Fruit fly (Drosophila melanogaster) whole organism, embryonic: ENCODE data around the gene NELF-B.
A peak's percentile ranks its signal among the peaks of the same experiment; 100 is the strongest.

Experiments
- Abd-B ChIP-seq: fragments of 200-800 bp; sonication (Bioruptor generic); optimal IDR thresholded peaks from 2 replicates; lab custom pipeline; 2018; ENCODE audit warnings: missing biosample characterization, mild to moderate bottlenecking, missing genetic modification characterization, moderate library complexity
- Atf3 ChIP-seq: fragments of 200-800 bp; sonication (Bioruptor generic); optimal IDR thresholded peaks from 3 replicates; lab custom pipeline; 2016; ENCODE audit warnings: missing biosample characterization, missing genetic modification characterization
- Awh ChIP-seq: fragments of 200-800 bp; sonication (Bioruptor generic); IDR thresholded peaks from 2 replicates; pipeline ENCODE4, ENCODE4 v1.3.6; 2022; ENCODE audit warnings: missing biosample characterization, missing genetic modification characterization
- CG10147 ChIP-seq: fragments of 200-800 bp; sonication (Bioruptor generic); optimal IDR thresholded peaks from 2 replicates; lab custom pipeline; 2019; ENCODE audit warnings: missing biosample characterization, mild to moderate bottlenecking, missing genetic modification characterization, moderate library complexity
- CG12071 ChIP-seq: fragments of 200-800 bp; sonication (Bioruptor generic); optimal IDR thresholded peaks from 3 replicates; lab custom pipeline; 2018; ENCODE audit warnings: missing biosample characterization, mild to moderate bottlenecking, missing genetic modification characterization
- CG13123 ChIP-seq: fragments of 200-800 bp; sonication (Bioruptor generic); optimal IDR thresholded peaks from 2 replicates; lab custom pipeline; 2016; ENCODE audit warnings: missing biosample characterization, missing genetic modification characterization
- CG14050 ChIP-seq: fragments of 200-800 bp; sonication (Bioruptor generic); IDR thresholded peaks from 3 replicates; pipeline ENCODE4 v1.3.6; 2022; ENCODE audit warnings: missing biosample characterization, missing genetic modification characterization
- CG15269 ChIP-seq: fragments of 200-800 bp; sonication (Bioruptor generic); optimal IDR thresholded peaks from 2 replicates; lab custom pipeline; 2018; ENCODE audit warnings: missing biosample characterization, mild to moderate bottlenecking, missing genetic modification characterization, moderate library complexity
- CG15479 ChIP-seq: fragments of 200-800 bp; sonication (Bioruptor generic); optimal IDR thresholded peaks from 3 replicates; lab custom pipeline; 2019; ENCODE audit warnings: missing biosample characterization, mild to moderate bottlenecking, missing genetic modification characterization, moderate library complexity
- CG15514 ChIP-seq: fragments of 200-800 bp; sonication (Bioruptor generic); optimal IDR thresholded peaks from 3 replicates; lab custom pipeline; 2017; ENCODE audit warnings: missing biosample characterization, missing genetic modification characterization, mild to moderate bottlenecking, moderate library complexity, missing genetic modification reagents
- CG18599 ChIP-seq: fragments of 200-800 bp; sonication (Bioruptor generic); optimal IDR thresholded peaks from 3 replicates; lab custom pipeline; 2017; ENCODE audit warnings: missing biosample characterization, missing genetic modification characterization, mild to moderate bottlenecking, moderate library complexity, missing genetic modification reagents
- CG2678 ChIP-seq: fragments of 200-800 bp; sonication (Bioruptor generic); optimal IDR thresholded peaks from 3 replicates; lab custom pipeline; 2019; ENCODE audit warnings: missing biosample characterization, mild to moderate bottlenecking, missing genetic modification characterization, moderate library complexity
- CG30431 ChIP-seq: fragments of 200-800 bp; sonication (Bioruptor generic); optimal IDR thresholded peaks from 2 replicates; lab custom pipeline; 2017; ENCODE audit warnings: missing biosample characterization, missing genetic modification characterization
- CG31224 ChIP-seq: fragments of 200-800 bp; sonication (Bioruptor generic); IDR thresholded peaks from 2 replicates; pipeline ENCODE4 v1.3.6; 2022; ENCODE audit warnings: missing biosample characterization, missing genetic modification characterization
- CG3163 ChIP-seq: fragments of 200-800 bp; sonication (Bioruptor generic); optimal IDR thresholded peaks from 3 replicates; lab custom pipeline; 2016; ENCODE audit warnings: missing biosample characterization, missing genetic modification characterization
- CG33557 ChIP-seq: fragments of 200-800 bp; sonication (Bioruptor generic); optimal IDR thresholded peaks from 2 replicates; lab custom pipeline; 2019; ENCODE audit warnings: missing biosample characterization, mild to moderate bottlenecking, missing genetic modification characterization, moderate library complexity
- CG42726 ChIP-seq: fragments of 200-800 bp; sonication (Bioruptor generic); IDR thresholded peaks from 2 replicates; pipeline ENCODE4 v1.3.6; 2022; ENCODE audit warnings: missing biosample characterization, missing genetic modification characterization; ENCODE audit not compliant: partially characterized antibody
- CG8089 ChIP-seq: fragments of 200-800 bp; sonication (Bioruptor generic); optimal IDR thresholded peaks from 3 replicates; lab custom pipeline; 2016; ENCODE audit warnings: missing biosample characterization, missing genetic modification characterization
- CG9876 ChIP-seq: fragments of 200-800 bp; sonication (Bioruptor generic); optimal IDR thresholded peaks from 2 replicates; lab custom pipeline; 2016; ENCODE audit warnings: missing biosample characterization, missing genetic modification characterization
- Gsc ChIP-seq: fragments of 200-800 bp; sonication (Bioruptor generic); IDR thresholded peaks from 2 replicates; pipeline ENCODE4 v1.3.6; 2022; ENCODE audit warnings: missing biosample characterization, missing genetic modification characterization
- Hey ChIP-seq: fragments of 200-800 bp; sonication (Bioruptor generic); optimal IDR thresholded peaks from 3 replicates; lab custom pipeline; 2018; ENCODE audit warnings: missing biosample characterization, mild to moderate bottlenecking, missing genetic modification characterization
- Hmx ChIP-seq: fragments of 200-800 bp; sonication (Bioruptor generic); optimal IDR thresholded peaks from 2 replicates; lab custom pipeline; 2016; ENCODE audit warnings: missing biosample characterization, missing genetic modification characterization
- Hr3 ChIP-seq: fragments of 200-800 bp; sonication (Bioruptor generic); optimal IDR thresholded peaks from 3 replicates; lab custom pipeline; 2016; ENCODE audit warnings: missing biosample characterization, missing genetic modification characterization
- Myb ChIP-seq: fragments of 200-800 bp; sonication (Bioruptor generic); optimal IDR thresholded peaks from 2 replicates; lab custom pipeline; 2016; ENCODE audit warnings: missing biosample characterization, missing genetic modification characterization
- NfI ChIP-seq: fragments of 200-800 bp; sonication (Bioruptor generic); optimal IDR thresholded peaks from 3 replicates; lab custom pipeline; 2018; ENCODE audit warnings: missing biosample characterization, mild to moderate bottlenecking, missing genetic modification characterization, moderate library complexity
- Scr ChIP-seq: fragments of 200-800 bp; sonication (Bioruptor generic); IDR thresholded peaks from 2 replicates; pipeline ENCODE4 v1.3.6; 2022; ENCODE audit warnings: missing biosample characterization, missing genetic modification characterization; ENCODE audit not compliant: partially characterized antibody
- Six4 ChIP-seq: fragments of 200-800 bp; sonication (Bioruptor generic); optimal IDR thresholded peaks from 2 replicates; lab custom pipeline; 2016; ENCODE audit warnings: missing biosample characterization, missing genetic modification characterization
- ab ChIP-seq: fragments of 200-800 bp; sonication (Bioruptor generic); optimal IDR thresholded peaks from 2 replicates; lab custom pipeline; 2016; ENCODE audit warnings: missing biosample characterization, missing genetic modification characterization
- amos ChIP-seq: fragments of 200-800 bp; sonication (Bioruptor generic); IDR thresholded peaks from 2 replicates; pipeline ENCODE4 v1.3.6; 2022; ENCODE audit warnings: missing biosample characterization, missing genetic modification characterization; ENCODE audit not compliant: partially characterized antibody
- bowl ChIP-seq: fragments of 200-800 bp; sonication (Bioruptor generic); IDR thresholded peaks from 2 replicates; pipeline ENCODE4 v1.3.6; 2022; ENCODE audit warnings: missing biosample characterization, missing genetic modification characterization
- caup ChIP-seq: fragments of 200-800 bp; sonication (Bioruptor generic); optimal IDR thresholded peaks from 3 replicates; lab custom pipeline; 2017; ENCODE audit warnings: missing biosample characterization, mild to moderate bottlenecking, missing genetic modification characterization, moderate library complexity; ENCODE audit not compliant: severe bottlenecking
- dan ChIP-seq: fragments of 200-800 bp; sonication (Bioruptor generic); IDR thresholded peaks from 2 replicates; pipeline ENCODE4 v1.3.6; 2022; ENCODE audit warnings: missing biosample characterization, missing genetic modification characterization
- ewg ChIP-seq: fragments of 200-800 bp; sonication (Bioruptor generic); optimal IDR thresholded peaks from 3 replicates; lab custom pipeline; 2017; ENCODE audit warnings: mild to moderate bottlenecking, missing biosample characterization, missing genetic modification reagents, missing genetic modification characterization
- eyg ChIP-seq: fragments of 200-800 bp; sonication (Bioruptor generic); optimal IDR thresholded peaks from 3 replicates; lab custom pipeline; 2016; ENCODE audit warnings: missing biosample characterization, missing genetic modification characterization
- gce ChIP-seq: fragments of 200-800 bp; sonication (Bioruptor generic); IDR thresholded peaks from 3 replicates; pipeline ENCODE4 v1.3.6; 2022; ENCODE audit warnings: missing biosample characterization, missing genetic modification characterization
- gcm ChIP-seq: fragments of 200-800 bp; sonication (Bioruptor generic); optimal IDR thresholded peaks from 2 replicates; lab custom pipeline; 2019; ENCODE audit warnings: missing biosample characterization, mild to moderate bottlenecking, missing genetic modification characterization, moderate library complexity
- grau ChIP-seq: fragments of 200-800 bp; optimal IDR thresholded peaks from 3 replicates; lab custom pipeline; 2019; ENCODE audit warnings: missing biosample characterization, mild to moderate bottlenecking, missing genetic modification characterization, moderate library complexity
- jumu ChIP-seq: fragments of 200-800 bp; sonication (Bioruptor generic); optimal IDR thresholded peaks from 3 replicates; lab custom pipeline; 2016; ENCODE audit warnings: missing biosample characterization, missing genetic modification characterization
- lab ChIP-seq: fragments of 200-800 bp; sonication (Bioruptor generic); optimal IDR thresholded peaks from 3 replicates; lab custom pipeline; 2017; ENCODE audit warnings: missing biosample characterization, missing genetic modification characterization, mild to moderate bottlenecking, moderate library complexity, missing genetic modification reagents
- otp ChIP-seq: fragments of 200-800 bp; sonication (Bioruptor generic); IDR thresholded peaks from 3 replicates; pipeline ENCODE4, ENCODE4 v1.3.6; 2022; ENCODE audit warnings: missing biosample characterization, missing genetic modification characterization
- row ChIP-seq: fragments of 200-800 bp; sonication (Bioruptor generic); IDR thresholded peaks from 3 replicates; pipeline ENCODE4 v1.3.6; 2022; ENCODE audit warnings: missing biosample characterization, missing genetic modification characterization
- shn ChIP-seq: fragments of 200-800 bp; sonication (Bioruptor generic); optimal IDR thresholded peaks from 3 replicates; lab custom pipeline; 2016; ENCODE audit warnings: missing biosample characterization, missing genetic modification characterization
- slp2 ChIP-seq: fragments of 200-800 bp; sonication (Bioruptor generic); optimal IDR thresholded peaks from 2 replicates; lab custom pipeline; 2016; ENCODE audit warnings: missing biosample characterization, missing genetic modification characterization
- so ChIP-seq: fragments of 200-800 bp; sonication (Bioruptor generic); IDR thresholded peaks from 3 replicates; pipeline ENCODE4 v1.3.6; 2022; ENCODE audit warnings: missing biosample characterization, missing genetic modification characterization
- ttk ChIP-seq: fragments of 200-800 bp; sonication (Bioruptor generic); IDR thresholded peaks from 2 replicates; pipeline ENCODE4 v2.1.2; 2022; ENCODE audit warnings: missing biosample characterization, missing genetic modification characterization
- tup ChIP-seq: fragments of 200-800 bp; sonication (Bioruptor generic); optimal IDR thresholded peaks from 2 replicates; lab custom pipeline; 2016; ENCODE audit warnings: missing biosample characterization, mild to moderate bottlenecking, missing genetic modification characterization, moderate library complexity
- tx ChIP-seq: fragments of 200-800 bp; sonication (Bioruptor generic); optimal IDR thresholded peaks from 2 replicates; lab custom pipeline; 2016; ENCODE audit warnings: missing biosample characterization, missing genetic modification characterization
- wek ChIP-seq: fragments of 200-800 bp; sonication (Bioruptor generic); optimal IDR thresholded peaks from 3 replicates; lab custom pipeline; 2018; ENCODE audit warnings: missing biosample characterization, mild to moderate bottlenecking, missing genetic modification characterization, moderate library complexity
- zfh1 ChIP-seq: fragments of 200-800 bp; sonication (Bioruptor generic); IDR thresholded peaks from 3 replicates; pipeline ENCODE4 v1.3.6; 2022; ENCODE audit warnings: missing biosample characterization, missing genetic modification characterization

The NELF-B gene

DNA sequence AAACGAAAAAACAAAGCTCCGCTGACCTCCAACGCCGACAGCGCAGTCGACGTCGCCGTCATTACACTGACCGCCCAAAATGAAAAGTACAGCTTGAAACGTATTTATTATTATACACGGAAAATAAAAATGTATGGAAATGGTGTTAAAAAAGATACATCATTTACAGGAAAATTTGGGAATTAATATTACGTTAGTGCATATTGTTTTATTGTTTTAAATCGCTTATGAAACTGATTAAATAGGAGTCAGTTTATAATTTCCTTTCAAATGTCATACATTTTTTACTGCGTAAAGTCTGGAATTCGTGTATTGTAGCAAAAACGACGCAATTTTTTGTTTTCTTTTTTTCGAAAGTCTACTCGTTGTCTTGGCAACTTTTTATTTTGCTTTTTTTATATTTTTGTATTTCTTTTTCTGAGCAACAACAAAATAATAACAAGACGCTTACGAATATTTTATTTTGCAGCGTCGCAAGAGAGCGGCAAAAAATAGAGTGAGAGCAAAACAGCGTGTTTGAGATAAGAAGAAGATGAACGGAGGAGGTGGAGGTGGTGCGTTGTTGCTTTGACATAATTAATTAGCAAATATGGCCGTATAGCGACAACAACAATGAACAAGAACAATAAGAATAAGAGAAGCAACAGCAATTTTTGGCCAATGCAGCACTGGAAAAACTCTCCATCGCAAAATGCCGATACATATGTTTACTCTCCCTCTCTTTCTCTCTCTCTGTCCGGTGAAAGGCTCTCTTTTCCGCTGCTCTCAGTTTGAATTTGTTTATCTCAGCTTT lies 36.0 kb downstream of the NELF-B start (continued):
- peak; percentile 31 for TF ChIP-seq ewg (GFP tag; lab: Kevin White, UChicago)
- TF ChIP-seq Gsc (GFP tag; lab: Robert Waterston, UW) = no peak
- TF ChIP-seq CG30431 (GFP tag; lab: Kevin White, UChicago) = peak; percentile 3
- peak; percentile 71 for TF ChIP-seq shn (GFP tag; lab: Kevin White, UChicago)
- TF ChIP-seq otp (GFP tag; lab: Robert Waterston, UW) = no peak
- peak; percentile 70 for TF ChIP-seq row (GFP tag; lab: Robert Waterston, UW)
- TF ChIP-seq CG8089 = peak; percentile 16
- no peak for TF ChIP-seq CG42726 (GFP tag; lab: Robert Waterston, UW)
- no peak for TF ChIP-seq wek (GFP tag; lab: Kevin White, UChicago)
- no peak for TF ChIP-seq CG13123 (GFP tag; lab: Kevin White, UChicago)
- peak; percentile 82 for TF ChIP-seq CG18599 (GFP tag; lab: Kevin White, UChicago)
- peak; percentile 43 for TF ChIP-seq slp2
- TF ChIP-seq Hr3 (GFP tag; lab: Kevin White, UChicago) = peak; percentile 64
- TF ChIP-seq CG31224 (GFP tag; lab: Robert Waterston, UW) = peak; percentile 36; the same call in 1 of the 2 replicates
- no peak for TF ChIP-seq tup (GFP tag; lab: Kevin White, UChicago)
- TF ChIP-seq CG3163 (GFP tag; lab: Kevin White, UChicago) = no peak
- peak; percentile 56 for TF ChIP-seq tx (GFP tag; lab: Kevin White, UChicago)
- no peak for TF ChIP-seq ab (GFP tag; lab: Kevin White, UChicago)
- peak; percentile 42; the same call in 1 of the 3 replicates for TF ChIP-seq so (GFP tag; lab: Robert Waterston, UW)
- TF ChIP-seq CG33557 (GFP tag; lab: Kevin White, UChicago) = no peak
- peak; percentile 39 for TF ChIP-seq CG12071 (GFP tag; lab: Kevin White, UChicago)
- no peak for TF ChIP-seq dan (GFP tag; lab: Robert Waterston, UW)
- TF ChIP-seq ttk = peak; percentile 61
- no peak for TF ChIP-seq Awh
- TF ChIP-seq CG14050 = peak; percentile 29; the same call in 1 of the 3 replicates
- peak; percentile 87 for TF ChIP-seq CG2678
- TF ChIP-seq lab (GFP tag; lab: Kevin White, UChicago) = peak; percentile 79
- no peak for TF ChIP-seq amos (GFP tag; lab: Robert Waterston, UW)
- TF ChIP-seq CG15514 = peak; percentile 52
- peak; percentile 67 for TF ChIP-seq caup (GFP tag; lab: Kevin White, UChicago)
- peak; percentile 65 for TF ChIP-seq grau (tag; lab: Kevin White, UChicago)
- no peak for TF ChIP-seq bowl
- TF ChIP-seq Hey (tag; lab: Kevin White, UChicago) = no peak
- TF ChIP-seq Six4 (GFP tag; lab: Kevin White, UChicago) = peak; percentile 13
- TF ChIP-seq CG15269 (tag; lab: Kevin White, UChicago) = peak; percentile 83
- TF ChIP-seq Myb (GFP tag; lab: Kevin White, UChicago) = peak; percentile 36
- TF ChIP-seq CG15479 = no peak
- TF ChIP-seq NfI = peak; percentile 73
- peak; percentile 58 for TF ChIP-seq Abd-B (GFP tag; lab: Kevin White, UChicago)
- peak; percentile 48 for TF ChIP-seq jumu
- TF ChIP-seq gce = no peak
- peak; percentile 62 for TF ChIP-seq gcm
- no peak for TF ChIP-seq Scr (GFP tag; lab: Robert Waterston, UW)
- TF ChIP-seq Hmx (GFP tag; lab: Kevin White, UChicago) = peak; percentile 31
- no peak for TF ChIP-seq CG9876 (GFP tag; lab: Kevin White, UChicago)
- TF ChIP-seq eyg (GFP tag; lab: Kevin White, UChicago) = peak; percentile 56
- TF ChIP-seq Atf3 = peak; percentile 28
- TF ChIP-seq zfh1 = peak; percentile 57; the same call in 2 of the 3 replicates
- peak; percentile 82 for TF ChIP-seq CG10147 (GFP tag; lab: Kevin White, UChicago)
